Fruit fly (Drosophila melanogaster): ENCODE results near the gene CG4935.

Gene CG4935

DNA sequence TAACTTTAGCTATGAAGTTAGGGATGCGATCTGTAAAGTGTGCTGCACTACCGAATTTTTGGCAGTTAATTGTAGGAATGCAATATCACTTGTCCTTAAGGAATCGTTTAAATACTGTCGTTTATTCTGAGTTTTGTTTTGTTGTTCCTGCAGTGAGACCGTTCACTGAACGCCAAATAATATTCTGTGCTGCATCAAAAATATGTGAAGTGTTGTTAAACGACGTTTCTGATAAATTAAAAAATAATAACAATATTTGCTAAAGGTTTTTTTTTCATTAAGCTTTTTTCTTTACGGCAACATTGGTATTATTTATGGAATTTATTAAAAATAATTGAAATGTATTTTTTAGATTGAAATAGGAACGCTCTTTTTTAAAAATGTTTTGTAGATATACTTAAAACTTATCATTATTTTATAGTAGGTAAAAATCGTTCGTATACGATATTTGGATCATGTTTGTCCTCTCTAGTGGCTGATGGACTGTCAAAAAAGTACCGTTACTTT is 40.9 kb downstream of the CG4935 start, which contains the start of gene GMF (continued):
- TF ChIP-seq CG3281 (GFP tag; optimal IDR thresholded peaks at IDR 0.05), result peak; percentile 6
- TF ChIP-seq CG17359 (tag; optimal IDR thresholded peaks at IDR 0.05), result peak; percentile 14
- TF ChIP-seq CG13296 (GFP tag; optimal IDR thresholded peaks at IDR 0.05), result peak; percentile 22
- peak; percentile 78 for TF ChIP-seq row (GFP tag; IDR thresholded peaks at IDR 0.05)
- TF ChIP-seq sna (GFP tag; IDR thresholded peaks at IDR 0.05; ENCODE audit: partially characterized antibody), result no peak
- peak; percentile 60 for TF ChIP-seq pzg (GFP tag; optimal IDR thresholded peaks at IDR 0.05)
- TF ChIP-seq Scr (GFP tag; IDR thresholded peaks at IDR 0.05; ENCODE audit: partially characterized antibody), result peak; percentile 44; the same call in 1 of the 2 replicates
- peak; percentile 61 for TF ChIP-seq Sry-δ (GFP tag; optimal IDR thresholded peaks at IDR 0.05)
- TF ChIP-seq CG2116 (GFP tag; optimal IDR thresholded peaks at IDR 0.05), result peak; percentile 62
- peak; percentile 49; the same call in 1 of the 2 replicates for TF ChIP-seq vvl (GFP tag; IDR thresholded peaks at IDR 0.05)
- TF ChIP-seq CG30403 (GFP tag; optimal IDR thresholded peaks at IDR 0.05), result peak; percentile 49
- peak; percentile 66 for TF ChIP-seq Dll (GFP tag; IDR thresholded peaks at IDR 0.05; ENCODE audit: partially characterized antibody)
- peak; percentile 61 for TF ChIP-seq Myb (GFP tag; optimal IDR thresholded peaks at IDR 0.05)
- TF ChIP-seq CG17829 (tag; optimal IDR thresholded peaks at IDR 0.05), result peak; percentile 38
- peak; percentile 47 for TF ChIP-seq CG15514 (GFP tag; optimal IDR thresholded peaks at IDR 0.05)
- TF ChIP-seq B-H2 (GFP tag; optimal IDR thresholded peaks at IDR 0.05), result peak; percentile 62
- TF ChIP-seq CG3065 (GFP tag; optimal IDR thresholded peaks at IDR 0.05), result peak; percentile 5
- TF ChIP-seq CG4820 (GFP tag; optimal IDR thresholded peaks at IDR 0.05), result peak; percentile 21
- TF ChIP-seq fd96Cb (tag; optimal IDR thresholded peaks at IDR 0.05), result peak; percentile 33
- TF ChIP-seq prd (optimal IDR thresholded peaks at IDR 0.05), result no peak
- no peak for TF ChIP-seq prd (GFP tag; IDR thresholded peaks at IDR 0.05)
- TF ChIP-seq YL-1 (GFP tag; optimal IDR thresholded peaks at IDR 0.05), result peak; percentile 72
- TF ChIP-seq CG1602 (GFP tag; optimal IDR thresholded peaks at IDR 0.05), result peak; percentile 23
- TF ChIP-seq Xbp1 (GFP tag; optimal IDR thresholded peaks at IDR 0.05), result peak; percentile 43
- TF ChIP-seq Eip74EF (GFP tag; optimal IDR thresholded peaks at IDR 0.05), result peak in 1 of 2 experiments; percentile 0
- no peak for TF ChIP-seq hkb (optimal IDR thresholded peaks at IDR 0.05)
- no peak for TF ChIP-seq hkb (GFP tag; IDR thresholded peaks at IDR 0.05)
- TF ChIP-seq pho (GFP tag; optimal IDR thresholded peaks at IDR 0.05), result peak; percentile 12
- TF ChIP-seq MESR4 (GFP tag; optimal IDR thresholded peaks at IDR 0.05), result peak; percentile 70
- TF ChIP-seq lbe (GFP tag; optimal IDR thresholded peaks at IDR 0.05), result peak; percentile 38
- peak; percentile 67 for TF ChIP-seq CG12659 (GFP tag; optimal IDR thresholded peaks at IDR 0.05)
- TF ChIP-seq CG7556 (GFP tag; optimal IDR thresholded peaks at IDR 0.05), result peak; percentile 30
- no peak for TF ChIP-seq bab2 (GFP tag; optimal IDR thresholded peaks at IDR 0.05)
- no peak for TF ChIP-seq CG11456 (GFP tag; IDR thresholded peaks at IDR 0.05)
- peak; percentile 39 for TF ChIP-seq CG30020 (tag; optimal IDR thresholded peaks at IDR 0.05)
- TF ChIP-seq Bteb2 (GFP tag; optimal IDR thresholded peaks at IDR 0.05), result peak; percentile 6
- TF ChIP-seq CG10979 (tag; optimal IDR thresholded peaks at IDR 0.05), result peak; percentile 63
- peak; percentile 7 for TF ChIP-seq HLH54F (GFP tag; optimal IDR thresholded peaks at IDR 0.05)
- peak; percentile 75 for TF ChIP-seq nmo (GFP tag; optimal IDR thresholded peaks at IDR 0.05)
- TF ChIP-seq B-H1 (GFP tag; IDR thresholded peaks at IDR 0.05), result no peak
- peak; percentile 86 for TF ChIP-seq CG14710 (tag; optimal IDR thresholded peaks at IDR 0.05)
- TF ChIP-seq CG18476 (GFP tag; optimal IDR thresholded peaks at IDR 0.05), result peak; percentile 29
- TF ChIP-seq NC2β (GFP tag; optimal IDR thresholded peaks at IDR 0.05), result peak; percentile 38
- no peak for TF ChIP-seq ham (GFP tag; IDR thresholded peaks at IDR 0.05)
- peak; percentile 70 for TF ChIP-seq phol (tag; optimal IDR thresholded peaks at IDR 0.05)
- peak; percentile 62 for TF ChIP-seq CG8924 (tag; optimal IDR thresholded peaks at IDR 0.05)
- peak; percentile 97 for TF ChIP-seq CG10267 (tag; optimal IDR thresholded peaks at IDR 0.05)
- TF ChIP-seq Hmx (GFP tag; optimal IDR thresholded peaks at IDR 0.05), result peak; percentile 25
- TF ChIP-seq HLH4C (GFP tag; IDR thresholded peaks at IDR 0.05; ENCODE audit: partially characterized antibody), result no peak
- TF ChIP-seq Hsf (GFP tag; optimal IDR thresholded peaks at IDR 0.05), result peak; percentile 25
